Fruit fly (Drosophila melanogaster) whole organism, embryonic: ENCODE measurements around the gene CG42486.

Source experiments
- Atf3 ChIP-seq: fragments of 200-800 bp; sonication (Bioruptor generic); optimal IDR thresholded peaks from 3 replicates; lab custom pipeline; 2016; ENCODE audit warnings: missing biosample characterization, missing genetic modification characterization
- Atf6 ChIP-seq: fragments of 200-800 bp; sonication (Bioruptor generic); IDR thresholded peaks from 2 replicates; pipeline ENCODE4 v1.3.6; 2022; ENCODE audit warnings: missing biosample characterization, missing genetic modification characterization
- BEAF-32 ChIP-seq: fragments of 200-800 bp; sonication (Bioruptor generic); optimal IDR thresholded peaks from 3 replicates; lab custom pipeline; 2017; ENCODE audit warnings: missing biosample characterization, missing genetic modification characterization, mild to moderate bottlenecking, moderate library complexity, missing genetic modification reagents
- CG12219 ChIP-seq: fragments of 200-800 bp; sonication (Bioruptor generic); optimal IDR thresholded peaks from 3 replicates; lab custom pipeline; 2018; ENCODE audit warnings: missing biosample characterization, mild to moderate bottlenecking, missing genetic modification characterization
- CG1233 ChIP-seq: fragments of 200-800 bp; sonication (Bioruptor generic); optimal IDR thresholded peaks from 4 replicates; lab custom pipeline; 2018; ENCODE audit warnings: missing biosample characterization, mild to moderate bottlenecking, missing genetic modification characterization
- CG12659 ChIP-seq: fragments of 200-800 bp; sonication (Bioruptor generic); optimal IDR thresholded peaks from 3 replicates; lab custom pipeline; 2017; ENCODE audit warnings: mild to moderate bottlenecking, missing biosample characterization, missing genetic modification reagents, missing genetic modification characterization
- CG13296 ChIP-seq: fragments of 200-800 bp; sonication (Bioruptor generic); optimal IDR thresholded peaks from 3 replicates; lab custom pipeline; 2018; ENCODE audit warnings: missing biosample characterization, mild to moderate bottlenecking, missing genetic modification characterization
- CG16813 ChIP-seq: fragments of 200-800 bp; sonication (Bioruptor generic); IDR thresholded peaks from 3 replicates; pipeline ENCODE4 v1.3.6; 2022; ENCODE audit warnings: missing biosample characterization, missing genetic modification characterization; ENCODE audit not compliant: partially characterized antibody
- CG18599 ChIP-seq: fragments of 200-800 bp; sonication (Bioruptor generic); optimal IDR thresholded peaks from 3 replicates; lab custom pipeline; 2017; ENCODE audit warnings: missing biosample characterization, missing genetic modification characterization, mild to moderate bottlenecking, moderate library complexity, missing genetic modification reagents
- CG30431 ChIP-seq: fragments of 200-800 bp; sonication (Bioruptor generic); optimal IDR thresholded peaks from 2 replicates; lab custom pipeline; 2017; ENCODE audit warnings: missing biosample characterization, missing genetic modification characterization
- CG3163 ChIP-seq: fragments of 200-800 bp; sonication (Bioruptor generic); optimal IDR thresholded peaks from 3 replicates; lab custom pipeline; 2016; ENCODE audit warnings: missing biosample characterization, missing genetic modification characterization
- CG3281 ChIP-seq: fragments of 200-800 bp; sonication (Bioruptor generic); optimal IDR thresholded peaks from 3 replicates; lab custom pipeline; 2017; ENCODE audit warnings: missing biosample characterization, mild to moderate bottlenecking, missing genetic modification characterization
- CG33557 ChIP-seq: fragments of 200-800 bp; sonication (Bioruptor generic); optimal IDR thresholded peaks from 2 replicates; lab custom pipeline; 2019; ENCODE audit warnings: missing biosample characterization, mild to moderate bottlenecking, missing genetic modification characterization, moderate library complexity
- CG43689 ChIP-seq: fragments of 200-800 bp; sonication (Bioruptor generic); IDR thresholded peaks from 2 replicates; pipeline ENCODE4 v1.3.6; 2022; ENCODE audit warnings: missing biosample characterization, missing genetic modification characterization
- CG6272 ChIP-seq: fragments of 200-800 bp; sonication (Bioruptor generic); IDR thresholded peaks from 2 replicates; pipeline ENCODE4 v1.3.6; 2022; ENCODE audit warnings: missing biosample characterization, missing genetic modification characterization
- CG8281 ChIP-seq: fragments of 200-800 bp; sonication (Bioruptor generic); optimal IDR thresholded peaks from 2 replicates; lab custom pipeline; 2018; ENCODE audit warnings: missing biosample characterization, mild to moderate bottlenecking, missing genetic modification characterization, moderate library complexity
- CTCF ChIP-seq: fragments of 200-800 bp; sonication (Bioruptor generic); optimal IDR thresholded peaks from 2 replicates; lab custom pipeline; 2017; ENCODE audit warnings: missing biosample characterization, mild to moderate bottlenecking, missing genetic modification characterization, moderate library complexity
- Dbx ChIP-seq: fragments of 200-800 bp; sonication (Bioruptor generic); IDR thresholded peaks from 3 replicates; pipeline ENCODE4 v1.3.6; 2022; ENCODE audit warnings: missing biosample characterization, missing genetic modification characterization
- Dip3 ChIP-seq: fragments of 200-800 bp; sonication (Bioruptor generic); optimal IDR thresholded peaks from 3 replicates; lab custom pipeline; 2016; ENCODE audit warnings: missing biosample characterization, missing genetic modification characterization
- E2f1 ChIP-seq: fragments of 200-800 bp; sonication (Bioruptor generic); IDR thresholded peaks from 2 replicates; pipeline ENCODE4 v1.3.6; 2022; ENCODE audit warnings: missing biosample characterization, missing genetic modification characterization
- HmgZ ChIP-seq: fragments of 200-800 bp; sonication (Bioruptor generic); optimal IDR thresholded peaks from 2 replicates; lab custom pipeline; 2018; ENCODE audit warnings: missing biosample characterization, mild to moderate bottlenecking, missing genetic modification characterization
- Lpt ChIP-seq: fragments of >200 bp; optimal IDR thresholded peaks from 2 replicates; lab custom pipeline; 2018; ENCODE audit warnings: missing biosample characterization, missing genetic modification characterization
- MTF-1 ChIP-seq: fragments of 200-800 bp; sonication (Bioruptor generic); optimal IDR thresholded peaks from 2 replicates; lab custom pipeline; 2018; ENCODE audit warnings: missing biosample characterization, mild to moderate bottlenecking, missing genetic modification characterization, borderline replicate concordance
- Mad ChIP-seq: fragments of 200-800 bp; sonication (Bioruptor generic); optimal IDR thresholded peaks from 2 replicates; lab custom pipeline; 2016; ENCODE audit warnings: missing biosample characterization, missing genetic modification characterization
- Med ChIP-seq: fragments of 200-800 bp; sonication (Bioruptor generic); peaks from one replicate; lab custom pipeline; 2016; ENCODE audit warnings: missing biosample characterization, missing genetic modification characterization, mild to moderate bottlenecking, inconsistent platforms, moderate library complexity
- NC2β ChIP-seq: fragments of 200-800 bp; sonication (Bioruptor generic); optimal IDR thresholded peaks from 2 replicates; lab custom pipeline; 2016; ENCODE audit warnings: missing biosample characterization, missing genetic modification characterization
- Rx ChIP-seq: fragments of 200-800 bp; sonication (Bioruptor generic); IDR thresholded peaks from 2 replicates; pipeline ENCODE4 v1.3.6; 2022; ENCODE audit warnings: missing biosample characterization, missing genetic modification characterization
- Trl ChIP-seq, 3 experiments: fragments of >200 bp in 2 of 3; fragments of 200-800 bp in 1 of 3; sonication (Bioruptor generic) in 1 of 3; optimal IDR thresholded peaks; 2 replicates in 1 of 3; 3 replicates in 2 of 3; lab custom pipeline; 2016 to 2017; ENCODE audit warnings: missing biosample characterization in 1 of 3, missing genetic modification characterization in 1 of 3
- chif ChIP-seq, 2 experiments: fragments of 200-800 bp; sonication (Bioruptor generic); optimal IDR thresholded peaks; 3 replicates each; lab custom pipeline; 2016; ENCODE audit warnings: missing biosample characterization in 2 of 2, missing genetic modification characterization in 2 of 2
- chinmo ChIP-seq: fragments of 200-800 bp; sonication (Bioruptor generic); IDR thresholded peaks from 4 replicates; pipeline ENCODE4 v1.3.6; 2022; ENCODE audit warnings: missing biosample characterization, missing genetic modification characterization; ENCODE audit not compliant: partially characterized antibody
- esg ChIP-seq: fragments of 200-800 bp; sonication (Bioruptor generic); conservative IDR thresholded peaks from 2 replicates; pipeline ENCODE4 v1.3.6; 2022; ENCODE audit warnings: missing biosample characterization, missing genetic modification characterization
- gfzf ChIP-seq: fragments of 200-800 bp; sonication (Bioruptor generic); optimal IDR thresholded peaks from 2 replicates; lab custom pipeline; 2016; ENCODE audit warnings: missing biosample characterization, mild to moderate bottlenecking, missing genetic modification characterization, moderate library complexity
- gro ChIP-seq: fragments of 200-800 bp; sonication (Bioruptor generic); optimal IDR thresholded peaks from 2 replicates; lab custom pipeline; 2016; ENCODE audit warnings: missing biosample characterization, missing genetic modification characterization
- kah ChIP-seq: fragments of 200-800 bp; sonication (Bioruptor generic); optimal IDR thresholded peaks from 2 replicates; lab custom pipeline; 2018; ENCODE audit warnings: missing biosample characterization, mild to moderate bottlenecking, missing genetic modification characterization
- kay ChIP-seq: fragments of 200-800 bp; sonication (Bioruptor generic); optimal IDR thresholded peaks from 2 replicates; lab custom pipeline; 2016; ENCODE audit warnings: missing biosample characterization, missing genetic modification characterization
- onecut ChIP-seq: fragments of 200-800 bp; sonication (Bioruptor generic); IDR thresholded peaks from 2 replicates; pipeline ENCODE4 v1.3.6; 2022; ENCODE audit warnings: missing biosample characterization, missing genetic modification characterization
- pros ChIP-seq: fragments of 200-800 bp; sonication (Bioruptor generic); optimal IDR thresholded peaks from 3 replicates; lab custom pipeline; 2019; ENCODE audit warnings: missing biosample characterization, mild to moderate bottlenecking, missing genetic modification characterization, moderate library complexity
- repo ChIP-seq: fragments of 200-800 bp; sonication (Bioruptor generic); optimal IDR thresholded peaks from 2 replicates; lab custom pipeline; 2016; ENCODE audit warnings: missing biosample characterization, missing genetic modification characterization
- rib ChIP-seq: fragments of 200-800 bp; sonication (Bioruptor generic); IDR thresholded peaks from 2 replicates; pipeline ENCODE4 v1.3.6; 2022; ENCODE audit warnings: missing biosample characterization, missing genetic modification characterization
- scrt ChIP-seq: fragments of 200-800 bp; sonication (Bioruptor generic); optimal IDR thresholded peaks from 2 replicates; lab custom pipeline; 2018; ENCODE audit warnings: missing biosample characterization, mild to moderate bottlenecking, missing genetic modification characterization, moderate library complexity
- sens ChIP-seq: fragments of 200-800 bp; sonication (Bioruptor generic); peaks from one replicate; lab custom pipeline; 2016; ENCODE audit warnings: missing biosample characterization, missing genetic modification characterization
- sqz ChIP-seq: fragments of 200-800 bp; sonication (Bioruptor generic); optimal IDR thresholded peaks from 3 replicates; lab custom pipeline; 2018; ENCODE audit warnings: missing biosample characterization, mild to moderate bottlenecking, missing genetic modification characterization
- stwl ChIP-seq: fragments of 200-800 bp; sonication (Bioruptor generic); optimal IDR thresholded peaks from 3 replicates; lab custom pipeline; 2018; ENCODE audit warnings: missing biosample characterization, mild to moderate bottlenecking, missing genetic modification characterization, moderate library complexity
- yki ChIP-seq: fragments of >200 bp; optimal IDR thresholded peaks from 3 replicates; lab custom pipeline; 2018

CG42486 gene

dm6 chr2L:11874890-11875289, 32.0 kb downstream of the CG42486 start:
- TF ChIP-seq CG30431, result no peak
- 0 out of 4 replicates have a peak, but pooled peaks have one; percentile 15 for TF ChIP-seq chinmo
- TF ChIP-seq Mad, result no peak
- no peak for TF ChIP-seq Rx (GFP tag; lab: Robert Waterston, UW)
- no peak for TF ChIP-seq E2f1
- TF ChIP-seq NC2β (GFP tag; lab: Kevin White, UChicago), result no peak
- no peak for TF ChIP-seq CG6272
- TF ChIP-seq sens, result peak; percentile 8
- no peak for TF ChIP-seq rib
- TF ChIP-seq pros (GFP tag; lab: Kevin White, UChicago), result no peak
- no peak for TF ChIP-seq gfzf (GFP tag; lab: Kevin White, UChicago)
- no peak for TF ChIP-seq CG13296 (GFP tag; lab: Kevin White, UChicago)
- no peak for TF ChIP-seq CG12219 (GFP tag; lab: Kevin White, UChicago)
- TF ChIP-seq Atf6 (GFP tag; lab: Robert Waterston, UW), result no peak
- no peak for TF ChIP-seq CG1233
- peak; percentile 42 to 60 for TF ChIP-seq Trl (optimal IDR thresholded peaks at IDR 0.05; lab: Kevin White, UChicago)
- TF ChIP-seq Trl (GFP tag; optimal IDR thresholded peaks at IDR 0.05; lab: Kevin White, UChicago), result no peak
- no peak for TF ChIP-seq repo (GFP tag; lab: Kevin White, UChicago)
- TF ChIP-seq CG3281 (GFP tag; lab: Kevin White, UChicago), result no peak
- no peak for TF ChIP-seq esg (GFP tag; lab: Robert Waterston, UW)
- peak; percentile 96 for TF ChIP-seq kah
- TF ChIP-seq chif (GFP tag; optimal IDR thresholded peaks at IDR 0.05; lab: Kevin White, UChicago), result no peak
- no peak for TF ChIP-seq Dip3
- peak; percentile 3 for TF ChIP-seq sqz (GFP tag; lab: Kevin White, UChicago)
- TF ChIP-seq Dbx (GFP tag; lab: Robert Waterston, UW), result no peak
- TF ChIP-seq gro (GFP tag; lab: Kevin White, UChicago), result no peak
- no peak for TF ChIP-seq CG18599
- no peak for TF ChIP-seq Atf3 (GFP tag; lab: Kevin White, UChicago)
- TF ChIP-seq CG12659 (GFP tag; lab: Kevin White, UChicago), result no peak
- no peak for TF ChIP-seq BEAF-32 (GFP tag; lab: Kevin White, UChicago)
- no peak for TF ChIP-seq CG43689
- no peak for TF ChIP-seq kay (GFP tag; lab: Kevin White, UChicago)
- no peak for TF ChIP-seq stwl (tag; lab: Kevin White, UChicago)
- TF ChIP-seq MTF-1 (GFP tag; lab: Kevin White, UChicago), result no peak
- TF ChIP-seq CG16813 (GFP tag; lab: Robert Waterston, UW), result no peak
- no peak for TF ChIP-seq CG33557 (GFP tag; lab: Kevin White, UChicago)
- no peak for TF ChIP-seq Lpt (GFP tag; lab: Kevin White, UChicago)
- peak; percentile 61 for TF ChIP-seq onecut (GFP tag; lab: Robert Waterston, UW)
- peak; percentile 98 for TF ChIP-seq scrt
- TF ChIP-seq CG8281 (tag; lab: Kevin White, UChicago), result no peak

- TF ChIP-seq CG3163 (GFP tag; lab: Kevin White, UChicago), result peak; percentile 81
- TF ChIP-seq Med (GFP tag; lab: Kevin White, UChicago), result peak; percentile 10
- TF ChIP-seq HmgZ, result no peak
- peak; percentile 48 to 75 for TF ChIP-seq Trl (optimal IDR thresholded peaks at IDR 0.05; lab: Kevin White, UChicago)
- TF ChIP-seq Trl (GFP tag; optimal IDR thresholded peaks at IDR 0.05; lab: Kevin White, UChicago), result no peak
- no peak for TF ChIP-seq yki (lab: Kevin White, UChicago)
- TF ChIP-seq CG12219 (GFP tag; lab: Kevin White, UChicago), result no peak
- TF ChIP-seq CTCF (GFP tag; lab: Kevin White, UChicago), result peak; percentile 90
Observed at dm6 chr2L:11878812-11879328, 35.9 kb downstream of the CG42486 start.
